Worm (Caenorhabditis elegans) whole organism, L4 larva: ENCODE measurements around the gene srh-223.

Source experiments
- F49E8.2 ChIP-seq: sonication (generic microtip); optimal IDR thresholded peaks from 2 replicates; lab custom pipeline; 2016; ENCODE audit warnings: missing compliant biosample characterization, mild to moderate bottlenecking, missing genetic modification characterization, borderline replicate concordance
- aha-1 ChIP-seq: fragments of 150-350 bp; peaks from one replicate; lab custom pipeline; 2014; ENCODE audit warnings: missing biosample characterization, missing genetic modification characterization
- ceh-20 ChIP-seq: fragments of 200-800 bp; sonication (Bioruptor generic); IDR thresholded peaks from 2 replicates; pipeline ENCODE4 v1.3.6; 2022; ENCODE audit warnings: missing genetic modification reagents, missing genetic modification characterization, missing compliant biosample characterization
- ctbp-1 ChIP-seq: fragments of 200-800 bp; sonication (Bioruptor generic); IDR thresholded peaks from 2 replicates; pipeline ENCODE4 v1.3.6; 2022; ENCODE audit warnings: missing genetic modification reagents, missing genetic modification characterization, missing compliant biosample characterization
- daf-8 ChIP-seq: fragments of 200-800 bp; sonication (Bioruptor generic); IDR thresholded peaks from 2 replicates; pipeline ENCODE4 v1.3.6; 2022; ENCODE audit warnings: missing genetic modification characterization, missing compliant biosample characterization
- dpl-1 ChIP-seq: fragments of 150-350 bp; optimal IDR thresholded peaks from 2 replicates; lab custom pipeline; 2014; ENCODE audit warnings: missing biosample characterization, missing genetic modification reagents, missing genetic modification characterization
- duxl-1 ChIP-seq: sonication (generic microtip); optimal IDR thresholded peaks from 2 replicates; lab custom pipeline; 2016; ENCODE audit warnings: mild to moderate bottlenecking, missing genetic modification characterization, moderate library complexity, missing compliant biosample characterization; ENCODE audit not compliant: poor library complexity
- dve-1 ChIP-seq: sonication (generic microtip); optimal IDR thresholded peaks from 2 replicates; lab custom pipeline; 2017; ENCODE audit warnings: antibody characterized with exemption, mild to moderate bottlenecking, missing genetic modification characterization, missing compliant biosample characterization; ENCODE audit not compliant: insufficient read depth
- egl-27 ChIP-seq: sonication (generic microtip); optimal IDR thresholded peaks from 3 replicates; lab custom pipeline; 2017; ENCODE audit warnings: missing biosample characterization, missing genetic modification reagents, missing genetic modification characterization
- egl-43 ChIP-seq: fragments of 200-800 bp; sonication (Bioruptor generic); IDR thresholded peaks from 2 replicates; pipeline ENCODE4 v1.3.6; 2022; ENCODE audit warnings: missing genetic modification reagents, missing genetic modification characterization, missing compliant biosample characterization
- hif-1 ChIP-seq, 2 experiments: sonication (generic microtip); optimal IDR thresholded peaks; 2 replicates each; lab custom pipeline; 2016 to 2017; ENCODE audit warnings: missing compliant biosample characterization in 2 of 2, missing genetic modification characterization in 2 of 2, missing genetic modification reagents in 2 of 2, missing genotype in 2 of 2, mild to moderate bottlenecking in 1 of 2
- hlh-11 ChIP-seq: fragments of 200-800 bp; sonication (Bioruptor generic); optimal IDR thresholded peaks from 2 replicates; lab custom pipeline; 2018; ENCODE audit warnings: mild to moderate bottlenecking, missing genetic modification characterization, missing compliant biosample characterization
- jun-1 ChIP-seq: fragments of 150-350 bp; optimal IDR thresholded peaks from 2 replicates; lab custom pipeline; 2014; ENCODE audit warnings: missing biosample characterization, missing genetic modification reagents, missing genetic modification characterization
- lin-1 ChIP-seq: fragments of 200-800 bp; sonication (Bioruptor generic); IDR thresholded peaks from 2 replicates; pipeline ENCODE4 v1.3.6; 2022; ENCODE audit warnings: missing genetic modification reagents, missing genetic modification characterization, missing compliant biosample characterization
- lin-13 ChIP-seq: fragments of 150-350 bp; optimal IDR thresholded peaks from 2 replicates; lab custom pipeline; 2014; ENCODE audit warnings: missing biosample characterization, missing genetic modification reagents, missing genetic modification characterization
- lin-29 ChIP-seq: fragments of 200-800 bp; sonication (Bioruptor generic); IDR thresholded peaks from 2 replicates; pipeline ENCODE4 v1.3.6; 2022; ENCODE audit warnings: missing genetic modification reagents, missing genetic modification characterization, missing compliant biosample characterization
- lir-3 ChIP-seq: sonication (generic microtip); optimal IDR thresholded peaks from 2 replicates; lab custom pipeline; 2016; ENCODE audit warnings: mild to moderate bottlenecking, missing genetic modification characterization, missing compliant biosample characterization
- lsy-2 ChIP-seq, 2 experiments: fragments of 150-350 bp in 1 of 2; sonication (generic microtip) in 1 of 2; optimal IDR thresholded peaks; 2 replicates each; lab custom pipeline; 2014 to 2017; ENCODE audit warnings: missing biosample characterization in 2 of 2, missing genetic modification characterization in 2 of 2
- mdl-1 ChIP-seq, 2 experiments: fragments of 150-350 bp in 1 of 2; sonication (generic microtip) in 1 of 2; optimal IDR thresholded peaks; 2 replicates each; lab custom pipeline; 2014 to 2017; ENCODE audit warnings: missing biosample characterization in 2 of 2, missing genetic modification characterization in 2 of 2
- mdt-29 ChIP-seq: fragments of 200-800 bp; sonication (Bioruptor generic); IDR thresholded peaks from 2 replicates; pipeline ENCODE4 v1.3.6; 2022; ENCODE audit warnings: missing genetic modification reagents, missing genetic modification characterization, missing compliant biosample characterization
- mes-2 ChIP-seq: sonication (generic microtip); optimal IDR thresholded peaks from 2 replicates; lab custom pipeline; 2016; ENCODE audit warnings: missing genotype, mild to moderate bottlenecking, missing genetic modification characterization, missing compliant biosample characterization; ENCODE audit not compliant: poor library complexity, severe bottlenecking
- nhr-10 ChIP-seq: fragments of 150-350 bp; optimal IDR thresholded peaks from 2 replicates; lab custom pipeline; 2014; ENCODE audit warnings: missing biosample characterization, missing genetic modification characterization
- nhr-102 ChIP-seq: sonication (generic microtip); optimal IDR thresholded peaks from 2 replicates; lab custom pipeline; 2016; ENCODE audit warnings: mild to moderate bottlenecking, missing genetic modification characterization, moderate library complexity, missing compliant biosample characterization
- nhr-11 ChIP-seq: fragments of 150-350 bp; optimal IDR thresholded peaks from 2 replicates; lab custom pipeline; 2014; ENCODE audit warnings: missing biosample characterization, missing genetic modification characterization
- nhr-25 ChIP-seq: sonication (generic microtip); optimal IDR thresholded peaks from 2 replicates; lab custom pipeline; 2017; ENCODE audit warnings: missing genetic modification characterization, mild to moderate bottlenecking, missing compliant biosample characterization, antibody characterized with exemption, moderate library complexity, borderline replicate concordance; ENCODE audit not compliant: insufficient read depth
- nhr-28 ChIP-seq: fragments of 150-350 bp; optimal IDR thresholded peaks from 2 replicates; lab custom pipeline; 2014; ENCODE audit warnings: missing biosample characterization, missing genetic modification characterization
- nhr-41 ChIP-seq: fragments of 200-800 bp; sonication (Bioruptor generic); IDR thresholded peaks from 2 replicates; pipeline ENCODE4 v1.3.6; 2022; ENCODE audit warnings: missing genetic modification reagents, missing genetic modification characterization, missing compliant biosample characterization
- nhr-48 ChIP-seq: sonication (generic microtip); optimal IDR thresholded peaks from 2 replicates; lab custom pipeline; 2016; ENCODE audit warnings: mild to moderate bottlenecking, missing genetic modification characterization, missing compliant biosample characterization
- nhr-77 ChIP-seq: fragments of 150-350 bp; optimal IDR thresholded peaks from 2 replicates; lab custom pipeline; 2014; ENCODE audit warnings: missing biosample characterization, missing genetic modification characterization
- pha-4 ChIP-seq, 2 experiments: fragments of 150-350 bp in 1 of 2; fragments of 200-800 bp in 1 of 2; sonication (Bioruptor generic) in 1 of 2; IDR thresholded peaks in 1 of 2; optimal IDR thresholded peaks in 1 of 2; 2 replicates each; pipeline versions ENCODE4 v1.3.6 to Lab custom; 2014 to 2022; ENCODE audit warnings: missing genetic modification characterization in 2 of 2, missing genetic modification reagents in 2 of 2, missing biosample characterization in 1 of 2, missing compliant biosample characterization in 1 of 2
- php-3 ChIP-seq: fragments of 200-800 bp; sonication (Bioruptor generic); IDR thresholded peaks from 2 replicates; pipeline ENCODE4 v1.3.6; 2022; ENCODE audit warnings: missing genetic modification reagents, missing genetic modification characterization, missing compliant biosample characterization
- pqm-1 ChIP-seq: sonication (generic microtip); optimal IDR thresholded peaks from 2 replicates; lab custom pipeline; 2017; ENCODE audit warnings: missing biosample characterization, missing genetic modification characterization
- rbr-2 ChIP-seq: sonication (generic microtip); optimal IDR thresholded peaks from 2 replicates; lab custom pipeline; 2016; ENCODE audit warnings: missing genotype, missing genetic modification characterization, missing compliant biosample characterization
- saeg-2 ChIP-seq: fragments of 200-800 bp; sonication (Bioruptor generic); IDR thresholded peaks from 2 replicates; pipeline ENCODE4 v1.3.6; 2022; ENCODE audit warnings: missing genetic modification reagents, missing genetic modification characterization, missing compliant biosample characterization
- sdz-12 ChIP-seq: fragments of 200-800 bp; sonication (Bioruptor generic); optimal IDR thresholded peaks from 2 replicates; lab custom pipeline; 2018; ENCODE audit warnings: mild to moderate bottlenecking, missing genetic modification characterization, missing compliant biosample characterization
- set-16 ChIP-seq: fragments of 200-800 bp; sonication (Bioruptor generic); IDR thresholded peaks from 2 replicates; pipeline ENCODE4 v1.3.6; 2022; ENCODE audit warnings: missing genetic modification reagents, missing genetic modification characterization, missing compliant biosample characterization
- skn-1 ChIP-seq: fragments of 150-350 bp; optimal IDR thresholded peaks from 2 replicates; lab custom pipeline; 2014; ENCODE audit warnings: missing biosample characterization, missing genetic modification characterization
- tra-1 ChIP-seq: fragments of 200-800 bp; sonication (Bioruptor generic); IDR thresholded peaks from 2 replicates; pipeline ENCODE4 v1.3.6; 2022; ENCODE audit warnings: missing genetic modification reagents, missing genetic modification characterization, missing compliant biosample characterization
- unc-62 ChIP-seq, 3 experiments: fragments of 150-350 bp in 1 of 3; sonication (generic microtip); optimal IDR thresholded peaks in 2 of 3; peaks in 1 of 3; 1 replicate in 1 of 3; 2 replicates in 2 of 3; lab custom pipeline; 2014 to 2017; ENCODE audit warnings: missing biosample characterization in 3 of 3, missing genetic modification characterization in 3 of 3, missing genetic modification reagents in 3 of 3, missing genotype in 1 of 3
- vab-7 ChIP-seq: fragments of 200-800 bp; sonication (Bioruptor generic); IDR thresholded peaks from 2 replicates; pipeline ENCODE4 v1.3.6; 2022; ENCODE audit warnings: missing genetic modification reagents, missing genetic modification characterization, missing compliant biosample characterization
- zip-11 ChIP-seq: fragments of 200-800 bp; sonication (Bioruptor generic); IDR thresholded peaks from 2 replicates; pipeline ENCODE4 v1.3.6; 2022; ENCODE audit warnings: missing genetic modification characterization, missing compliant biosample characterization

Gene srh-223

DNA sequence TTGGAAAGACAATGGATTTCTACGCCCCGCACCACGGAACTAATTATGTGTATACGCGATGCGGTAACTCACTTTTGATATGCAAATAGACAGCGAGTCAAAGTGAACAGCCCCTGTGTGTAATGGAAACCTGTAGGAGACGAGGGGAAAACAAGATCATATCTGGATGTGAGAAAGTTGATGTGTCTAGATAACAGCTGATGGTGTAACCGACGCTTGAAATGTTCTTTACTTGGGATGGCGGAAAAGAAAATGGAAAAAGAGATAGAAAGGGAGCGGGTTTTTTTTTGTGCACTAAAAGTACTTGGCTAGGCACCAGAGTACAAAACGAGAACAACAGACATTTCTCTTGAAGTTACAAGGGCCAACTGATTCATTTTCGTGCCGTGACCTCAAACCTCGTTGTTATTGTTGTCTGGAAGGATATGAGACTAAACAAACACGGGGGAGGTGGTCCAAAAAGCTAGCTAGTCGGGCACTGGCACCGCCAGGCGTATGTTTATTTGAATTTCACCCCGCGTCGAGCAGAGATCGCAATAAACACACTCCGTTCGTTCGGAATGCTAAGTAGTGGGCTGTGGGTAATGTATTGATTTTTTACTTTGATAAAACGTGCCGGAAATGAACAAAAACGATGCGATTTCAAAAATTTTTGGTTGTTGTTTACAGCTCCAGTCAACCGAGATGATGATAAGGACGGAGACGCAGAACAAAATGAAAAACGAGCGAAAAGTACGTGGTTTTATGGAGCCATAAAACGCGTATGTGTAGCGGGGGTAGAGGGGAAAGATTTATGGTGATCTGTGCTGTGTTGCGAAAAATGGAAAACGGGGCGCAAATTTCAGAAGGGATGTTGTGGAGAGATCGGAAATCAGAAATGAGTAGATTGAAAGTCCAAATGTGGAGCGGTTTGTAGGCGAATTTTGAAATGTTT lies 40.4 kb downstream of the srh-223 start (continued):
- TF ChIP-seq php-3, result peak; percentile 92
- TF ChIP-seq aha-1, result peak; percentile 50
- no peak for TF ChIP-seq pha-4 (GFP tag; IDR thresholded peaks at IDR 0.05; lab: Robert Waterston, UW)
- TF ChIP-seq pha-4 (tag; optimal IDR thresholded peaks at IDR 0.05; lab: Kevin White, UChicago), result peak; percentile 76
- no peak for TF ChIP-seq sdz-12
- TF ChIP-seq daf-8 (GFP tag; lab: Robert Waterston, UW), result no peak
- TF ChIP-seq nhr-25 (tag; lab: Kevin White, UChicago), result no peak
- TF ChIP-seq mdl-1 (tag; optimal IDR thresholded peaks at IDR 0.05; lab: Kevin White, UChicago), result peak; percentile 1 to 34
- peak; percentile 33 for TF ChIP-seq hlh-11 (tag; lab: Kevin White, UChicago)
- peak; percentile 68; the same call in 1 of the 2 replicates for TF ChIP-seq ceh-20
- no peak for TF ChIP-seq nhr-41
- TF ChIP-seq, all 104 proteins: peak for 17

- TF ChIP-seq mdt-29 (GFP tag; lab: Robert Waterston, UW) (no peak), duxl-1 (peak; percentile 23), nhr-28 (peak; percentile 93), hif-1 (tag; optimal IDR thresholded peaks at IDR 0.05; lab: Kevin White, UChicago) (peak in 1 of 2 experiments; percentile 88), tra-1 (GFP tag; lab: Robert Waterston, UW) (peak; percentile 86), nhr-102 (tag; lab: Kevin White, UChicago) (peak; percentile 61), dve-1 (tag; lab: Kevin White, UChicago) (peak; percentile 90), pqm-1 (tag; lab: Kevin White, UChicago) (peak; percentile 20), vab-7 (GFP tag; lab: Robert Waterston, UW) (no peak), lsy-2 (tag; optimal IDR thresholded peaks at IDR 0.05; lab: Kevin White, UChicago) (peak in 1 of 2 experiments; percentile 63), ctbp-1 (GFP tag; lab: Robert Waterston, UW) (peak; percentile 37; the same call in 1 of the 2 replicates), php-3 (peak; percentile 27; the same call in 1 of the 2 replicates), lin-29 (peak; percentile 68), egl-27 (tag; lab: Kevin White, UChicago) (no peak), egl-43 (peak; percentile 64; the same call in 1 of the 2 replicates), saeg-2 (GFP tag; lab: Robert Waterston, UW) (peak; percentile 14; the same call in 1 of the 2 replicates), dpl-1 (peak; percentile 38), lin-1 (GFP tag; lab: Robert Waterston, UW) (no peak), jun-1 (tag; lab: Kevin White, UChicago) (peak; percentile 72), nhr-11 (peak; percentile 64), daf-8 (GFP tag; lab: Robert Waterston, UW) (no peak), F49E8.2 (tag; lab: Kevin White, UChicago) (no peak), hlh-11 (tag; lab: Kevin White, UChicago) (peak; percentile 93), set-16 (GFP tag; lab: Robert Waterston, UW) (peak; percentile 85), nhr-25 (tag; lab: Kevin White, UChicago) (peak; percentile 46), nhr-48 (peak; percentile 68), mes-2 (tag; lab: Kevin White, UChicago) (peak; percentile 80), nhr-77 (peak; percentile 84), zip-11 (GFP tag; lab: Robert Waterston, UW) (no peak), unc-62 (GFP tag; optimal IDR thresholded peaks at IDR 0.05 in 1 of 2; lab: Kevin White, UChicago) (peak in 1 of 2 experiments; percentile 55), unc-62 (tag; optimal IDR thresholded peaks at IDR 0.05; lab: Kevin White, UChicago) (no peak), pha-4 (GFP tag; IDR thresholded peaks at IDR 0.05; lab: Robert Waterston, UW) (peak; percentile 79), pha-4 (tag; optimal IDR thresholded peaks at IDR 0.05; lab: Kevin White, UChicago) (no peak), skn-1 (tag; lab: Kevin White, UChicago) (no peak), nhr-41 (no peak), lin-13 (GFP tag; lab: Kevin White, UChicago) (no peak), rbr-2 (tag; lab: Kevin White, UChicago) (peak; percentile 54), nhr-10 (tag; lab: Kevin White, UChicago) (peak; percentile 23), lir-3 (tag; lab: Kevin White, UChicago) (no peak), mdl-1 (tag; optimal IDR thresholded peaks at IDR 0.05; lab: Kevin White, UChicago) (peak in 1 of 2 experiments; percentile 82)
Observed at ce11 chrIV:4024159-4025004, 42.7 kb downstream of the srh-223 start.
